Worm (Caenorhabditis elegans) whole organism, young adult: ENCODE measurements around the gene spe-27.

Source experiments
- B0336.3 ChIP-seq: fragments of 200-800 bp; sonication (Bioruptor generic); IDR thresholded peaks from 2 replicates; pipeline ENCODE4 v1.3.6; 2022; ENCODE audit warnings: missing genetic modification characterization, missing compliant biosample characterization
- F22D6.2 ChIP-seq: sonication (generic microtip); optimal IDR thresholded peaks from 2 replicates; lab custom pipeline; 2016; ENCODE audit warnings: mild to moderate bottlenecking, missing genetic modification characterization, missing compliant biosample characterization
- F23B12.7 ChIP-seq: sonication (generic microtip); optimal IDR thresholded peaks from 2 replicates; lab custom pipeline; 2017; ENCODE audit warnings: missing genetic modification characterization, mild to moderate bottlenecking, missing compliant biosample characterization, antibody characterized with exemption, moderate library complexity; ENCODE audit not compliant: insufficient read depth
- F49E8.2 ChIP-seq: sonication (generic microtip); optimal IDR thresholded peaks from 3 replicates; lab custom pipeline; 2017; ENCODE audit warnings: missing genetic modification characterization, mild to moderate bottlenecking, missing compliant biosample characterization, antibody characterized with exemption, moderate library complexity; ENCODE audit not compliant: insufficient read depth
- F57C9.4 ChIP-seq: sonication (generic microtip); optimal IDR thresholded peaks from 2 replicates; lab custom pipeline; 2017; ENCODE audit warnings: mild to moderate bottlenecking, missing genetic modification characterization, missing compliant biosample characterization
- K11D2.4 ChIP-seq: fragments of 200-800 bp; sonication (Bioruptor generic); IDR thresholded peaks from 2 replicates; pipeline ENCODE4 v1.3.6; 2022; ENCODE audit warnings: missing genetic modification reagents, missing genetic modification characterization, missing compliant biosample characterization
- T07F8.4 ChIP-seq: sonication (generic microtip); optimal IDR thresholded peaks from 2 replicates; lab custom pipeline; 2016; ENCODE audit warnings: mild to moderate bottlenecking, missing genetic modification characterization, moderate library complexity, missing compliant biosample characterization
- Y53F4B.3 ChIP-seq: fragments of 200-800 bp; sonication (Bioruptor generic); IDR thresholded peaks from 2 replicates; pipeline ENCODE4 v1.3.6; 2022; ENCODE audit warnings: missing genetic modification reagents, missing genetic modification characterization, missing compliant biosample characterization
- Y67H2A.10 ChIP-seq: fragments of 200-800 bp; sonication (Bioruptor generic); conservative IDR thresholded peaks from 2 replicates; pipeline ENCODE4 v1.3.6; 2022; ENCODE audit warnings: missing genetic modification reagents, missing genetic modification characterization, missing compliant biosample characterization
- Y79H2A.3 ChIP-seq: fragments of 200-800 bp; sonication (Bioruptor generic); conservative IDR thresholded peaks from 2 replicates; pipeline ENCODE4 v1.3.6; 2022; ENCODE audit warnings: missing genetic modification reagents, missing genetic modification characterization, missing compliant biosample characterization
- ama-1 ChIP-seq, 3 experiments: fragments of 150-350 bp in 1 of 3; sonication (generic microtip) in 2 of 3; optimal IDR thresholded peaks; 2 replicates each; lab custom pipeline; 2014 to 2018; ENCODE audit warnings: missing biosample characterization in 2 of 3, missing genetic modification characterization in 2 of 3, missing genetic modification reagents in 2 of 3
- bed-1 ChIP-seq: fragments of 200-800 bp; sonication (Bioruptor generic); IDR thresholded peaks from 2 replicates; pipeline ENCODE4 v1.3.6; 2022; ENCODE audit warnings: missing genetic modification reagents, missing genetic modification characterization, missing compliant biosample characterization
- ccch-3 ChIP-seq: fragments of 200-800 bp; sonication (Bioruptor generic); optimal IDR thresholded peaks from 2 replicates; lab custom pipeline; 2018; ENCODE audit warnings: mild to moderate bottlenecking, missing genetic modification characterization, missing compliant biosample characterization
- ceh-27 ChIP-seq: fragments of 200-800 bp; sonication (Bioruptor generic); optimal IDR thresholded peaks from 2 replicates; lab custom pipeline; 2018; ENCODE audit warnings: mild to moderate bottlenecking, missing genetic modification characterization, moderate library complexity, missing compliant biosample characterization
- ceh-40 ChIP-seq: fragments of 200-800 bp; sonication (Bioruptor generic); IDR thresholded peaks from 2 replicates; pipeline ENCODE4 v1.3.6; 2022; ENCODE audit warnings: missing genetic modification characterization, missing compliant biosample characterization
- die-1 ChIP-seq: sonication (generic microtip); optimal IDR thresholded peaks from 2 replicates; lab custom pipeline; 2016; ENCODE audit warnings: missing genotype, mild to moderate bottlenecking, missing genetic modification characterization, missing compliant biosample characterization
- efl-1 ChIP-seq: fragments of 150-350 bp; optimal IDR thresholded peaks from 2 replicates; lab custom pipeline; 2014; ENCODE audit warnings: missing biosample characterization, missing genetic modification reagents, missing genetic modification characterization
- ekl-4 ChIP-seq: fragments of 200-800 bp; sonication (Bioruptor generic); IDR thresholded peaks from 2 replicates; pipeline ENCODE4 v1.3.6; 2022; ENCODE audit warnings: missing genetic modification reagents, missing genetic modification characterization, missing compliant biosample characterization
- fkh-3 ChIP-seq: sonication (generic microtip); optimal IDR thresholded peaks from 2 replicates; lab custom pipeline; 2016; ENCODE audit warnings: mild to moderate bottlenecking, missing genetic modification characterization, missing compliant biosample characterization
- lir-1 ChIP-seq: fragments of 200-800 bp; sonication (Bioruptor generic); conservative IDR thresholded peaks from 2 replicates; pipeline ENCODE4 v1.3.6; 2022; ENCODE audit warnings: missing genetic modification reagents, missing genetic modification characterization, missing compliant biosample characterization
- mel-28 ChIP-seq: sonication (generic microtip); optimal IDR thresholded peaks from 2 replicates; lab custom pipeline; 2016; ENCODE audit warnings: borderline replicate concordance, mild to moderate bottlenecking, missing genetic modification characterization, missing compliant biosample characterization
- nfya-2 ChIP-seq: fragments of 200-800 bp; sonication (Bioruptor generic); IDR thresholded peaks from 2 replicates; pipeline ENCODE4 v1.3.6; 2022; ENCODE audit warnings: missing genetic modification reagents, missing genetic modification characterization, missing compliant biosample characterization
- nhr-27 ChIP-seq: fragments of 200-800 bp; sonication (Bioruptor generic); optimal IDR thresholded peaks from 2 replicates; lab custom pipeline; 2018; ENCODE audit warnings: mild to moderate bottlenecking, missing genetic modification characterization, moderate library complexity, missing compliant biosample characterization
- pbrm-1 ChIP-seq: fragments of 200-800 bp; sonication (Bioruptor generic); IDR thresholded peaks from 2 replicates; pipeline ENCODE4 v1.3.6; 2022; ENCODE audit warnings: missing genetic modification reagents, missing genetic modification characterization, missing compliant biosample characterization
- pha-4 ChIP-seq: fragments of 150-350 bp; sonication (generic microtip); optimal IDR thresholded peaks from 2 replicates; lab custom pipeline; 2014; ENCODE audit warnings: missing biosample characterization, missing genetic modification reagents, missing genetic modification characterization
- rec-8 ChIP-seq, 2 experiments: sonication (generic microtip); optimal IDR thresholded peaks; 2 replicates each; lab custom pipeline; 2016; ENCODE audit warnings: mild to moderate bottlenecking in 2 of 2, missing genetic modification characterization in 2 of 2, missing genetic modification reagents in 2 of 2, missing genotype in 2 of 2, missing biosample characterization in 1 of 2, missing compliant biosample characterization in 1 of 2, moderate library complexity in 1 of 2
- rpc-1 ChIP-seq, 2 experiments: fragments of 150-350 bp in 1 of 2; sonication (generic microtip) in 1 of 2; optimal IDR thresholded peaks; 2 replicates each; lab custom pipeline; 2014 to 2018; ENCODE audit warnings: missing biosample characterization in 1 of 2, missing genetic modification characterization in 1 of 2, missing genetic modification reagents in 1 of 2, missing genotype in 1 of 2
- sdz-38 ChIP-seq: sonication (generic microtip); optimal IDR thresholded peaks from 2 replicates; lab custom pipeline; 2016; ENCODE audit warnings: missing genotype, missing genetic modification characterization, missing compliant biosample characterization
- sea-2 ChIP-seq: fragments of 200-800 bp; sonication (Bioruptor generic); IDR thresholded peaks from 2 replicates; pipeline ENCODE4 v1.3.6; 2022; ENCODE audit warnings: missing genetic modification characterization, missing compliant biosample characterization
- snpc-1.1 ChIP-seq: sonication (generic microtip); optimal IDR thresholded peaks from 2 replicates; lab custom pipeline; 2017; ENCODE audit warnings: missing genetic modification characterization, mild to moderate bottlenecking, missing compliant biosample characterization, antibody characterized with exemption, moderate library complexity, missing genotype, missing genetic modification reagents; ENCODE audit not compliant: insufficient read depth
- snpc-1.3 ChIP-seq: sonication (generic microtip); optimal IDR thresholded peaks from 2 replicates; lab custom pipeline; 2017; ENCODE audit warnings: missing genetic modification characterization, mild to moderate bottlenecking, missing compliant biosample characterization, antibody characterized with exemption, moderate library complexity, missing genotype, missing genetic modification reagents; ENCODE audit not compliant: insufficient read depth
- snpc-3.4 ChIP-seq: sonication (generic microtip); optimal IDR thresholded peaks from 2 replicates; lab custom pipeline; 2017; ENCODE audit warnings: missing genetic modification characterization, mild to moderate bottlenecking, missing compliant biosample characterization, antibody characterized with exemption, moderate library complexity, missing genotype, missing genetic modification reagents
- somi-1 ChIP-seq: fragments of 200-800 bp; sonication (Bioruptor generic); optimal IDR thresholded peaks from 2 replicates; lab custom pipeline; 2018; ENCODE audit warnings: mild to moderate bottlenecking, missing genetic modification characterization, missing compliant biosample characterization
- unc-130 ChIP-seq: sonication (generic microtip); optimal IDR thresholded peaks from 2 replicates; lab custom pipeline; 2016; ENCODE audit warnings: missing genetic modification reagents, missing genetic modification characterization, missing compliant biosample characterization
- ztf-26 ChIP-seq: sonication (generic microtip); optimal IDR thresholded peaks from 2 replicates; lab custom pipeline; 2017; ENCODE audit warnings: missing genetic modification characterization, missing compliant biosample characterization
- ztf-3 ChIP-seq: fragments of 200-800 bp; sonication (Bioruptor generic); optimal IDR thresholded peaks from 2 replicates; lab custom pipeline; 2018; ENCODE audit warnings: mild to moderate bottlenecking, missing genetic modification characterization, missing compliant biosample characterization

spe-27 gene

DNA sequence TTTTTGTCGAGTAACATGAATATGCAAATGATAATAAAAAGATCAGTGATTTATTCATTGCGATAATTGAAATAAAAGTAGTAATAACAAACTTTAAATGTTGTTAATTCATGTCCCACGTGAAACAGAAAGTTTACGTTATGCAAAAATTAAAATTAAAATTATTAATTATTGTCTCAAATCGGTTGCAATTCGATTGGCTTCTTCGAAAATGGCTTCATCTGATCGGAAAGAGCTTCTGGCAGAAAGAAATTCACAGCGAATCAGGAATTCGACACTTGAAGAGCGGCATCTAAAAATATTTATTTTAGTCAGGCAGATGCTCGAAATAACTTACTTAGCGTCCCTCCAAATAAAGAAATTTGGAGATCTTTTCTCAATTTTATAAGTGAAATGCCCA is at the start of gene spe-27:
spe-27 (minus strand) TSS at position 101 of the 400 bp plus-strand sequence.
- TF ChIP-seq F23B12.7 (tag; lab: Kevin White, UChicago) (no peak), fkh-3 (no peak), pbrm-1 (GFP tag; lab: Robert Waterston, UW) (no peak), snpc-1.3 (no peak), lir-1 (GFP tag; lab: Robert Waterston, UW) (no peak), bed-1 (GFP tag; lab: Robert Waterston, UW) (no peak), Y79H2A.3 (GFP tag; lab: Robert Waterston, UW) (no peak), F57C9.4 (no peak), nfya-2 (GFP tag; lab: Robert Waterston, UW) (no peak), rpc-1 (optimal IDR thresholded peaks at IDR 0.05; lab: Kevin White, UChicago) (no peak), rpc-1 (tag; optimal IDR thresholded peaks at IDR 0.05; lab: Kevin White, UChicago) (no peak), T07F8.4 (no peak), K11D2.4 (GFP tag; lab: Robert Waterston, UW) (no peak), snpc-1.1 (no peak), pha-4 (tag; lab: Kevin White, UChicago) (no peak), efl-1 (no peak), Y67H2A.10 (GFP tag; lab: Robert Waterston, UW) (no peak), mel-28 (tag; lab: Kevin White, UChicago) (no peak), rec-8 (tag; optimal IDR thresholded peaks at IDR 0.05; lab: Kevin White, UChicago) (no peak), F49E8.2 (tag; lab: Kevin White, UChicago) (no peak)

DNA sequence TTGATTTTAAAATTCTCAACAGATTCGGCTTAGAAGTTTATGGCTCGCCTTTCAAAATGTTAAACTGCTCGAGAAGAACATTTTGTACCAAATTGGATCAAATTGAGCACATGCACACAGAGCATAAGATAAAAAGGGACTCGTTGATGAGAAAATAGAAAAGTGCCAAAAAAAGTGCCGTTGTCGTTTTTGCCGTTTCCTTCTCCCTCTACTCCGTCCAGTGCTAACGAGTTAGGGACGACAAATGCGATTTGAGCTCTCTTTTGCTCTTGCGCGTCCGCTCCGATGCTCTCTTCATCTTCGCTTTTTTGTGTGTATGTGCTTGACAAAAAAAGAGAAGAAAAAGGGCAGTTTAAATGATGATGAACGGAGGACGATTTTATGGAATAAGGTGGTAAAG is 49.4 kb upstream of the spe-27 start:
- TF ChIP-seq somi-1 (GFP tag; lab: Kevin White, UChicago): no peak
- TF ChIP-seq ceh-40 (GFP tag; lab: Robert Waterston, UW): no peak
- no peak for TF ChIP-seq T07F8.4
- TF ChIP-seq F57C9.4: no peak
- TF ChIP-seq sdz-38 (tag; lab: Kevin White, UChicago): no peak
- no peak for TF ChIP-seq ztf-26 (tag; lab: Kevin White, UChicago)
- TF ChIP-seq ama-1 (optimal IDR thresholded peaks at IDR 0.05; lab: Kevin White, UChicago): no peak
- TF ChIP-seq ama-1 (GFP tag; optimal IDR thresholded peaks at IDR 0.05; lab: Kevin White, UChicago): no peak

DNA sequence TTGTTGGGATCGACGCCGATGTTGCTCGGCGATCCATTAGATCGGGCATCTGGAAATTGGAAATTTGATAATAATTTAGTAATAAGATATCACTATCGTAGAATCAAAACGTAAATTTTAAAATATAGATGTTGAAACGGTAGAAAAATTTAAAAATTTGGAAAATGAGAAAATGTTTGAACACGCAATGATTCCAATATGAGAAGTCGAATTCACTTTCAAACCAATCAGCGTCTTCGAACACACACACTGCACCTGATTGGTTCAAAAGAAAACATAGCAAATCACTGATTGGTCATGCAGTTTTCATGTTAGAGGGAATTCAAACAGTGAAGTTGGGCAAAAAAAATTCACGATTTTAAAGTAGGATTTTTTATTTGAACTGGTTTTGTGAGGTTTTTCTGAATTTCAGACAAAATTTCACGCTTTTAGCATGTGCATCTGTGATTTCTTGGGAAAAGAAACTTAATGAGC is 37.6 kb upstream of the spe-27 start, which contains the start of gene H04M03.12:
H04M03.12 (minus strand) TSS at position 51 of the 474 bp plus-strand sequence.
- TF ChIP-seq pbrm-1 (GFP tag; lab: Robert Waterston, UW) (no peak), snpc-3.4 (tag; lab: Kevin White, UChicago) (no peak), unc-130 (GFP tag; lab: Kevin White, UChicago) (no peak), sea-2 (GFP tag; lab: Robert Waterston, UW) (no peak), lir-1 (GFP tag; lab: Robert Waterston, UW) (no peak), nhr-27 (tag; lab: Kevin White, UChicago) (no peak), F22D6.2 (tag; lab: Kevin White, UChicago) (no peak), Y53F4B.3 (GFP tag; lab: Robert Waterston, UW) (no peak), bed-1 (GFP tag; lab: Robert Waterston, UW) (no peak), ceh-27 (GFP tag; lab: Kevin White, UChicago) (no peak), die-1 (no peak), B0336.3 (GFP tag; lab: Robert Waterston, UW) (no peak), ztf-3 (GFP tag; lab: Kevin White, UChicago) (no peak), ekl-4 (GFP tag; lab: Robert Waterston, UW) (no peak), fkh-3 (no peak), ccch-3 (no peak)
